Worm (Caenorhabditis elegans): Measurements from ENCODE around the gene kbp-2.

- TF ChIP-seq elt-2 (tag; optimal IDR thresholded peaks at IDR 0.05) (no peak), nhr-23 (tag; optimal IDR thresholded peaks at IDR 0.05) (no peak), ztf-11 (tag; optimal IDR thresholded peaks at IDR 0.05) (no peak), nhr-11 (tag; optimal IDR thresholded peaks at IDR 0.05) (no peak), snpc-4 (tag; optimal IDR thresholded peaks at IDR 0.05) (no peak), pha-4 (tag; optimal IDR thresholded peaks at IDR 0.05) (no peak), skn-1 (tag; optimal IDR thresholded peaks at IDR 0.05) (no peak), ztf-4 (tag; optimal IDR thresholded peaks at IDR 0.05) (no peak), R02D3.7 (tag; optimal IDR thresholded peaks at IDR 0.05) (no peak), unc-39 (tag; optimal IDR thresholded peaks at IDR 0.05) (no peak)
Observed at ce11 chrIII:4868643-4869042, 35.0 kb downstream of the kbp-2 start, which contains the start of the genes msd-4 and C35D10.3.

Measured in whole organism, L3 larva.